Fruit fly (Drosophila melanogaster) whole organism, embryonic: ENCODE data around the gene GC.

ENCODE experiments used
- Ada2b ChIP-seq: fragments of 200-800 bp; sonication (Bioruptor generic); IDR thresholded peaks from 2 replicates; pipeline ENCODE4 v1.3.6; 2022; ENCODE audit warnings: missing biosample characterization, missing genetic modification characterization
- Adf1 ChIP-seq: fragments of 200-800 bp; sonication (Bioruptor generic); IDR thresholded peaks from 2 replicates; pipeline ENCODE4 v1.3.6; 2022; ENCODE audit warnings: missing biosample characterization, missing genetic modification characterization
- Awh ChIP-seq: fragments of 200-800 bp; sonication (Bioruptor generic); IDR thresholded peaks from 2 replicates; pipeline ENCODE4, ENCODE4 v1.3.6; 2022; ENCODE audit warnings: missing biosample characterization, missing genetic modification characterization
- Blimp-1 ChIP-seq: fragments of 200-800 bp; sonication (Bioruptor generic); optimal IDR thresholded peaks from 3 replicates; lab custom pipeline; 2018; ENCODE audit warnings: missing biosample characterization, missing genetic modification characterization, mild to moderate bottlenecking, moderate library complexity, missing genetic modification reagents
- CG10366 ChIP-seq: fragments of 200-800 bp; sonication (Bioruptor generic); IDR thresholded peaks from 2 replicates; pipeline ENCODE4 v1.3.6; 2022; ENCODE audit warnings: missing biosample characterization, missing genetic modification characterization
- CG11695 ChIP-seq: fragments of 200-800 bp; sonication (Bioruptor generic); IDR thresholded peaks from 3 replicates; pipeline ENCODE4 v1.3.6; 2022; ENCODE audit warnings: missing biosample characterization, missing genetic modification characterization
- CG13624 ChIP-seq: fragments of 200-800 bp; sonication (Bioruptor generic); optimal IDR thresholded peaks from 2 replicates; lab custom pipeline; 2016; ENCODE audit warnings: missing biosample characterization, missing genetic modification characterization
- CG15479 ChIP-seq: fragments of 200-800 bp; sonication (Bioruptor generic); optimal IDR thresholded peaks from 3 replicates; lab custom pipeline; 2019; ENCODE audit warnings: missing biosample characterization, mild to moderate bottlenecking, missing genetic modification characterization, moderate library complexity
- CG2120 ChIP-seq: fragments of 200-800 bp; sonication (Bioruptor generic); optimal IDR thresholded peaks from 3 replicates; lab custom pipeline; 2016; ENCODE audit warnings: missing biosample characterization, missing genetic modification characterization
- CG30403 ChIP-seq: fragments of 200-800 bp; sonication (Bioruptor generic); optimal IDR thresholded peaks from 3 replicates; lab custom pipeline; 2016; ENCODE audit warnings: missing biosample characterization, missing genetic modification characterization
- CG3065 ChIP-seq: fragments of 200-800 bp; sonication (Bioruptor generic); optimal IDR thresholded peaks from 2 replicates; lab custom pipeline; 2016; ENCODE audit warnings: missing biosample characterization, missing genetic modification characterization
- CG31441 ChIP-seq: fragments of 200-800 bp; sonication (Bioruptor generic); IDR thresholded peaks from 2 replicates; pipeline ENCODE4 v1.3.6; 2022; ENCODE audit warnings: missing biosample characterization, missing genetic modification characterization
- CG34376 ChIP-seq: fragments of 200-800 bp; sonication (Bioruptor generic); optimal IDR thresholded peaks from 2 replicates; lab custom pipeline; 2018; ENCODE audit warnings: missing biosample characterization, mild to moderate bottlenecking, missing genetic modification characterization
- CG34422 ChIP-seq: fragments of 200-800 bp; sonication (Bioruptor generic); IDR thresholded peaks from 3 replicates; pipeline ENCODE4 v1.3.6; 2022; ENCODE audit warnings: missing biosample characterization, missing genetic modification characterization
- CG5245 ChIP-seq: fragments of 200-800 bp; sonication (Bioruptor generic); optimal IDR thresholded peaks from 3 replicates; lab custom pipeline; 2016; ENCODE audit warnings: missing biosample characterization, missing genetic modification characterization
- CG7357 ChIP-seq: fragments of 200-800 bp; sonication (Bioruptor generic); IDR thresholded peaks from 3 replicates; pipeline ENCODE4 v1.3.6; 2022; ENCODE audit warnings: missing biosample characterization, missing genetic modification characterization
- CG7987 ChIP-seq: fragments of 200-800 bp; sonication (Bioruptor generic); optimal IDR thresholded peaks from 2 replicates; lab custom pipeline; 2018; ENCODE audit warnings: missing biosample characterization, mild to moderate bottlenecking, missing genetic modification characterization, moderate library complexity
- H15 ChIP-seq: fragments of 200-800 bp; sonication (Bioruptor generic); IDR thresholded peaks from 3 replicates; pipeline ENCODE4 v1.3.6; 2022; ENCODE audit warnings: missing biosample characterization, missing genetic modification characterization
- HHEX ChIP-seq: fragments of 200-800 bp; sonication (Bioruptor generic); optimal IDR thresholded peaks from 3 replicates; lab custom pipeline; 2017; ENCODE audit warnings: missing biosample characterization, mild to moderate bottlenecking, missing genetic modification characterization, missing genetic modification reagents
- NFAT ChIP-seq: fragments of 200-800 bp; sonication (Bioruptor generic); IDR thresholded peaks from 2 replicates; pipeline ENCODE4 v1.3.6; 2022; ENCODE audit warnings: missing biosample characterization, missing genetic modification characterization
- Nf-YA ChIP-seq: fragments of 200-800 bp; sonication (Bioruptor generic); IDR thresholded peaks from 2 replicates; pipeline ENCODE4 v1.3.6; 2022; ENCODE audit warnings: missing biosample characterization, missing genetic modification characterization
- Oli ChIP-seq: fragments of 200-800 bp; sonication (Bioruptor generic); optimal IDR thresholded peaks from 2 replicates; lab custom pipeline; 2018; ENCODE audit warnings: missing biosample characterization, mild to moderate bottlenecking, missing genetic modification characterization, moderate library complexity
- Optix ChIP-seq: fragments of 200-800 bp; sonication (Bioruptor generic); IDR thresholded peaks from 3 replicates; pipeline ENCODE4 v1.3.6; 2022; ENCODE audit warnings: missing biosample characterization, missing genetic modification characterization
- Rfx ChIP-seq: fragments of 200-800 bp; sonication (Bioruptor generic); IDR thresholded peaks from 2 replicates; pipeline ENCODE4 v1.3.6; 2022; ENCODE audit warnings: missing biosample characterization, missing genetic modification characterization
- Sin3A ChIP-seq: fragments of >200 bp; optimal IDR thresholded peaks from 2 replicates; lab custom pipeline; 2018
- bbx ChIP-seq: fragments of 200-800 bp; sonication (Bioruptor generic); IDR thresholded peaks from 2 replicates; pipeline ENCODE4 v1.3.6; 2022; ENCODE audit warnings: missing biosample characterization, missing genetic modification characterization; ENCODE audit not compliant: partially characterized antibody
- corto ChIP-seq: fragments of 200-800 bp; sonication (Bioruptor generic); optimal IDR thresholded peaks from 2 replicates; lab custom pipeline; 2016; ENCODE audit warnings: missing biosample characterization, mild to moderate bottlenecking, missing genetic modification characterization, moderate library complexity
- crp ChIP-seq, 2 experiments: fragments of 200-800 bp; sonication (Bioruptor generic); optimal IDR thresholded peaks; 2 replicates in 1 of 2; 3 replicates in 1 of 2; lab custom pipeline; 2017; ENCODE audit warnings: missing biosample characterization in 2 of 2, missing genetic modification characterization in 2 of 2, mild to moderate bottlenecking in 1 of 2, moderate library complexity in 1 of 2
- cwo ChIP-seq: fragments of 200-800 bp; sonication (Bioruptor generic); optimal IDR thresholded peaks from 3 replicates; lab custom pipeline; 2017; ENCODE audit warnings: missing biosample characterization, missing genetic modification characterization, mild to moderate bottlenecking, moderate library complexity, missing genetic modification reagents
- da ChIP-seq: fragments of 200-800 bp; sonication (Bioruptor generic); optimal IDR thresholded peaks from 2 replicates; lab custom pipeline; 2016; ENCODE audit warnings: missing biosample characterization, missing genetic modification characterization
- dysf ChIP-seq: fragments of 200-800 bp; sonication (Bioruptor generic); IDR thresholded peaks from 3 replicates; pipeline ENCODE4 v1.3.6; 2022; ENCODE audit warnings: missing biosample characterization, missing genetic modification characterization
- en ChIP-seq: fragments of 200-800 bp; sonication (Bioruptor generic); optimal IDR thresholded peaks from 2 replicates; lab custom pipeline; 2016; ENCODE audit warnings: missing biosample characterization, missing genetic modification characterization
- esg ChIP-seq: fragments of 200-800 bp; sonication (Bioruptor generic); conservative IDR thresholded peaks from 2 replicates; pipeline ENCODE4 v1.3.6; 2022; ENCODE audit warnings: missing biosample characterization, missing genetic modification characterization
- eve ChIP-seq, 2 experiments: fragments of >200 bp; optimal IDR thresholded peaks; 2 replicates each; lab custom pipeline; 2017; ENCODE audit warnings: missing biosample characterization in 2 of 2, missing genetic modification characterization in 2 of 2
- grn ChIP-seq: fragments of 200-800 bp; sonication (Bioruptor generic); optimal IDR thresholded peaks from 3 replicates; lab custom pipeline; 2017; ENCODE audit warnings: missing biosample characterization, missing genetic modification characterization
- hkb ChIP-seq, 2 experiments: fragments of 200-800 bp in 1 of 2; fragments of >200 bp in 1 of 2; sonication (Bioruptor generic) in 1 of 2; IDR thresholded peaks in 1 of 2; optimal IDR thresholded peaks in 1 of 2; 2 replicates each; pipeline versions ENCODE4 v1.3.6 to Lab custom; 2017 to 2022; ENCODE audit warnings: missing biosample characterization in 1 of 2, missing genetic modification characterization in 1 of 2
- lbe ChIP-seq: fragments of 200-800 bp; sonication (Bioruptor generic); optimal IDR thresholded peaks from 2 replicates; lab custom pipeline; 2016; ENCODE audit warnings: missing biosample characterization, mild to moderate bottlenecking, missing genetic modification characterization
- nerfin-1 ChIP-seq: fragments of 200-800 bp; sonication (Bioruptor generic); optimal IDR thresholded peaks from 3 replicates; lab custom pipeline; 2019; ENCODE audit warnings: missing biosample characterization, mild to moderate bottlenecking, missing genetic modification characterization, moderate library complexity
- peb ChIP-seq: fragments of 200-800 bp; sonication (Bioruptor generic); IDR thresholded peaks from 2 replicates; pipeline ENCODE4 v1.3.6; 2022; ENCODE audit warnings: missing biosample characterization, missing genetic modification characterization
- phol ChIP-seq: fragments of 200-800 bp; sonication (Bioruptor generic); optimal IDR thresholded peaks from 3 replicates; lab custom pipeline; 2018; ENCODE audit warnings: missing biosample characterization, mild to moderate bottlenecking, missing genetic modification characterization, moderate library complexity
- prd ChIP-seq, 3 experiments: fragments of >200 bp in 2 of 3; fragments of 200-800 bp in 1 of 3; sonication (Bioruptor generic) in 1 of 3; optimal IDR thresholded peaks in 2 of 3; IDR thresholded peaks in 1 of 3; 2 replicates in 2 of 3; 3 replicates in 1 of 3; pipeline versions ENCODE4 v1.3.6 to Lab custom; 2017 to 2022; ENCODE audit warnings: missing biosample characterization in 1 of 3, missing genetic modification characterization in 1 of 3
- ranshi ChIP-seq: fragments of 200-800 bp; sonication (Bioruptor generic); IDR thresholded peaks from 2 replicates; pipeline ENCODE4 v1.3.6; 2022; ENCODE audit warnings: missing biosample characterization, missing genetic modification characterization
- row ChIP-seq: fragments of 200-800 bp; sonication (Bioruptor generic); IDR thresholded peaks from 3 replicates; pipeline ENCODE4 v1.3.6; 2022; ENCODE audit warnings: missing biosample characterization, missing genetic modification characterization
- sens ChIP-seq: fragments of 200-800 bp; sonication (Bioruptor generic); peaks from one replicate; lab custom pipeline; 2016; ENCODE audit warnings: missing biosample characterization, missing genetic modification characterization
- sisA ChIP-seq: fragments of 200-800 bp; sonication (Bioruptor generic); IDR thresholded peaks from 2 replicates; pipeline ENCODE4 v1.3.6; 2022; ENCODE audit warnings: missing biosample characterization, missing genetic modification characterization
- tio ChIP-seq: fragments of 200-800 bp; sonication (Bioruptor generic); optimal IDR thresholded peaks from 2 replicates; lab custom pipeline; 2017; ENCODE audit warnings: missing biosample characterization, missing genetic modification characterization, inconsistent platforms
- ttk ChIP-seq: fragments of 200-800 bp; sonication (Bioruptor generic); IDR thresholded peaks from 2 replicates; pipeline ENCODE4 v2.1.2; 2022; ENCODE audit warnings: missing biosample characterization, missing genetic modification characterization

The GC gene

dm6 chr3L:1586266-1587054 is 42.6 kb downstream of the GC start (continued):
- TF ChIP-seq CG15479 (GFP tag; lab: Kevin White, UChicago) (peak; percentile 58), CG3065 (no peak), CG11695 (GFP tag; lab: Robert Waterston, UW) (peak; percentile 54; the same call in 2 of the 3 replicates), esg (GFP tag; lab: Robert Waterston, UW) (no peak), eve (GFP tag; optimal IDR thresholded peaks at IDR 0.05; lab: Kevin White, UChicago) (no peak), NFAT (GFP tag; lab: Robert Waterston, UW) (0 out of 2 replicates have a peak, but pooled peaks have one; percentile 19), en (GFP tag; lab: Kevin White, UChicago) (no peak), crp (GFP tag; optimal IDR thresholded peaks at IDR 0.05; lab: Kevin White, UChicago) (no peak), CG7987 (GFP tag; lab: Kevin White, UChicago) (peak; percentile 56), CG34376 (GFP tag; lab: Kevin White, UChicago) (peak; percentile 66), Sin3A (lab: Kevin White, UChicago) (no peak), lbe (GFP tag; lab: Kevin White, UChicago) (peak; percentile 78), sens (GFP tag; lab: Kevin White, UChicago) (peak; percentile 71), CG30403 (no peak), CG13624 (GFP tag; lab: Kevin White, UChicago) (peak; percentile 68), bbx (peak; percentile 67)

dm6 chr3L:1584781-1585180 is 44.3 kb downstream of the GC start:
- TF ChIP-seq sisA (GFP tag; lab: Robert Waterston, UW): peak; percentile 39; the same call in 1 of the 2 replicates
- no peak for TF ChIP-seq da (GFP tag; lab: Kevin White, UChicago)
- TF ChIP-seq Ada2b: peak; percentile 42; the same call in 1 of the 2 replicates
- peak; percentile 43 for TF ChIP-seq Blimp-1 (GFP tag; lab: Kevin White, UChicago)
- TF ChIP-seq CG5245 (GFP tag; lab: Kevin White, UChicago): peak; percentile 18
- 0 out of 3 replicates have a peak, but pooled peaks have one; percentile 29 for TF ChIP-seq Optix
- no peak for TF ChIP-seq tio (GFP tag; lab: Kevin White, UChicago)
- TF ChIP-seq grn (GFP tag; lab: Kevin White, UChicago): no peak
- TF ChIP-seq corto (GFP tag; lab: Kevin White, UChicago): peak; percentile 72
- no peak for TF ChIP-seq cwo (GFP tag; lab: Kevin White, UChicago)
- TF ChIP-seq prd (optimal IDR thresholded peaks at IDR 0.05; lab: Kevin White, UChicago): no peak
- TF ChIP-seq prd (GFP tag; IDR thresholded peaks at IDR 0.05; lab: Robert Waterston, UW): peak; percentile 48; the same call in 2 of the 3 replicates
- TF ChIP-seq CG31441 (GFP tag; lab: Robert Waterston, UW): 0 out of 2 replicates have a peak, but pooled peaks have one; percentile 31
- peak; percentile 7; the same call in 1 of the 2 replicates for TF ChIP-seq CG10366 (GFP tag; lab: Robert Waterston, UW)
- TF ChIP-seq hkb (optimal IDR thresholded peaks at IDR 0.05; lab: Kevin White, UChicago): no peak
- 0 out of 2 replicates have a peak, but pooled peaks have one; percentile 34 for TF ChIP-seq hkb (GFP tag; IDR thresholded peaks at IDR 0.05; lab: Robert Waterston, UW)
- TF ChIP-seq CG2120 (GFP tag; lab: Kevin White, UChicago): no peak
- 0 out of 3 replicates have a peak, but pooled peaks have one; percentile 26 for TF ChIP-seq row (GFP tag; lab: Robert Waterston, UW)
- no peak for TF ChIP-seq ranshi (GFP tag; lab: Robert Waterston, UW)
- TF ChIP-seq dysf (GFP tag; lab: Robert Waterston, UW): peak; percentile 54; the same call in 1 of the 3 replicates
- TF ChIP-seq ttk (GFP tag; lab: Robert Waterston, UW): peak; percentile 60
- TF ChIP-seq CG34422 (GFP tag; lab: Robert Waterston, UW): no peak
- TF ChIP-seq lbe (GFP tag; lab: Kevin White, UChicago): peak; percentile 34
- no peak for TF ChIP-seq Adf1 (GFP tag; lab: Robert Waterston, UW)
- peak; percentile 31; the same call in 1 of the 2 replicates for TF ChIP-seq Nf-YA (GFP tag; lab: Robert Waterston, UW)
- TF ChIP-seq CG7357 (GFP tag; lab: Robert Waterston, UW): peak; percentile 38; the same call in 1 of the 3 replicates
- peak; percentile 42; the same call in 1 of the 3 replicates for TF ChIP-seq H15 (GFP tag; lab: Robert Waterston, UW)
- TF ChIP-seq nerfin-1 (tag; lab: Kevin White, UChicago): peak; percentile 14
- 0 out of 2 replicates have a peak, but pooled peaks have one; percentile 22 for TF ChIP-seq Rfx (GFP tag; lab: Robert Waterston, UW)
- TF ChIP-seq peb (GFP tag; lab: Robert Waterston, UW): no peak
- TF ChIP-seq HHEX (GFP tag; lab: Kevin White, UChicago): peak; percentile 8
- peak; percentile 72 for TF ChIP-seq Awh (GFP tag; lab: Robert Waterston, UW)
- peak; percentile 38 for TF ChIP-seq phol (tag; lab: Kevin White, UChicago)
- TF ChIP-seq Oli (tag; lab: Kevin White, UChicago): no peak
